Worm (Caenorhabditis elegans) whole organism, L2 larva: Measurements from ENCODE around the gene him-14.

Experiments
- ama-1 ChIP-seq: fragments of 150-350 bp; optimal IDR thresholded peaks from 2 replicates; lab custom pipeline; 2018; ENCODE audit warnings: inconsistent platforms
- blmp-1 ChIP-seq: sonication (generic microtip); optimal IDR thresholded peaks from 2 replicates; lab custom pipeline; 2017; ENCODE audit warnings: missing genetic modification characterization, mild to moderate bottlenecking, missing compliant biosample characterization, antibody characterized with exemption, moderate library complexity; ENCODE audit not compliant: insufficient read depth
- dmd-4 ChIP-seq: sonication (generic microtip); optimal IDR thresholded peaks from 2 replicates; lab custom pipeline; 2017; ENCODE audit warnings: missing biosample characterization, missing genetic modification characterization
- egl-27 ChIP-seq: sonication (generic microtip); optimal IDR thresholded peaks from 3 replicates; lab custom pipeline; 2017; ENCODE audit warnings: missing biosample characterization, missing genetic modification reagents, missing genetic modification characterization
- elt-3 ChIP-seq: sonication (generic microtip); optimal IDR thresholded peaks from 2 replicates; lab custom pipeline; 2017; ENCODE audit warnings: missing biosample characterization, missing genetic modification characterization
- lin-11 ChIP-seq: fragments of 150-350 bp; sonication (generic microtip); optimal IDR thresholded peaks from 2 replicates; lab custom pipeline; 2014; ENCODE audit warnings: missing biosample characterization, missing genetic modification characterization, inconsistent platforms, mixed read lengths
- lin-13 ChIP-seq: fragments of 150-350 bp; optimal IDR thresholded peaks from 2 replicates; lab custom pipeline; 2014; ENCODE audit warnings: missing biosample characterization, missing genetic modification reagents, missing genetic modification characterization
- lin-39 ChIP-seq: fragments of 150-350 bp; optimal IDR thresholded peaks from 2 replicates; lab custom pipeline; 2014; ENCODE audit warnings: missing biosample characterization, missing genetic modification reagents, missing genetic modification characterization
- nhr-11 ChIP-seq: fragments of 150-350 bp; optimal IDR thresholded peaks from 2 replicates; lab custom pipeline; 2014; ENCODE audit warnings: missing biosample characterization, missing genetic modification characterization
- nhr-23 ChIP-seq: fragments of 150-350 bp; optimal IDR thresholded peaks from 2 replicates; lab custom pipeline; 2014; ENCODE audit warnings: missing biosample characterization, missing genetic modification reagents, missing genetic modification characterization
- nhr-6 ChIP-seq: fragments of 150-350 bp; optimal IDR thresholded peaks from 2 replicates; lab custom pipeline; 2014; ENCODE audit warnings: missing biosample characterization, missing genetic modification characterization
- nhr-77 ChIP-seq: fragments of 150-350 bp; optimal IDR thresholded peaks from 2 replicates; lab custom pipeline; 2014; ENCODE audit warnings: missing biosample characterization, missing genetic modification characterization
- snpc-4 ChIP-seq: fragments of 150-350 bp; optimal IDR thresholded peaks from 2 replicates; lab custom pipeline; 2014; ENCODE audit warnings: missing biosample characterization, missing genetic modification characterization
- ztf-11 ChIP-seq: sonication (generic microtip); optimal IDR thresholded peaks from 2 replicates; lab custom pipeline; 2017; ENCODE audit warnings: missing biosample characterization, missing genetic modification characterization

DNA sequence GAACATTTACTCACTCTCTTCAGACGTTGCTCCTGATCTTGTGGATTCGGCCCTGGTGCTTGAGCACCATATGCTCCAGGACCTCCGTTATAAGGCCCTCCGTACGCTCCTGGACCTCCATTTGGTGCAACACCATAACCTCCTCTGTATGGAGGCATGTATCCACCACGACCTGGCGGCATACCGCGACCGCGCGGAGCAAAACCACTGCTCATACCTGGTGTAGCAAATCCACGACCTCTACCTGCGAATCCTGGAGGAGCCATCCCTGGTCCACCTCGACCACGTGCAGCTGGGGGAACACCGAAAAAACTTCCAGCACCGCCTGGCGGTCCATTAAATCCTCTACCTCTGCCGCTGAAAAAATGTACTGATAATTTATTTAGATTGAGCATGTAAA is 20.3 kb downstream of the him-14 start:
- no peak for TF ChIP-seq blmp-1
- no peak for TF ChIP-seq snpc-4 (tag; lab: Kevin White, UChicago)
- no peak for TF ChIP-seq ama-1 (lab: Kevin White, UChicago)
- TF ChIP-seq nhr-11 (tag; lab: Kevin White, UChicago) = no peak
- no peak for TF ChIP-seq lin-13
- no peak for TF ChIP-seq nhr-6 (tag; lab: Kevin White, UChicago)
- TF ChIP-seq dmd-4 (tag; lab: Kevin White, UChicago) = no peak
- TF ChIP-seq nhr-23 (tag; lab: Kevin White, UChicago) = no peak
- TF ChIP-seq lin-39 (tag; lab: Kevin White, UChicago) = no peak
- TF ChIP-seq ztf-11 (tag; lab: Kevin White, UChicago) = no peak
- no peak for TF ChIP-seq egl-27 (tag; lab: Kevin White, UChicago)
- TF ChIP-seq lin-11 (tag; lab: Kevin White, UChicago) = no peak
- no peak for TF ChIP-seq nhr-77 (tag; lab: Kevin White, UChicago)
- no peak for TF ChIP-seq elt-3 (tag; lab: Kevin White, UChicago)
